Fruit fly (Drosophila melanogaster) whole organism, embryonic: ENCODE data around the gene Cyp4ac1.

Source experiments
- Bdp1 ChIP-seq: fragments of 200-800 bp; sonication (Bioruptor generic); optimal IDR thresholded peaks from 3 replicates; lab custom pipeline; 2016; ENCODE audit warnings: missing biosample characterization, missing genetic modification characterization
- CG11247 ChIP-seq: fragments of 200-800 bp; sonication (Bioruptor generic); IDR thresholded peaks from 2 replicates; pipeline ENCODE4 v1.3.6; 2022; ENCODE audit warnings: missing biosample characterization, missing genetic modification characterization
- cato ChIP-seq: fragments of 200-800 bp; sonication (Bioruptor generic); optimal IDR thresholded peaks from 2 replicates; lab custom pipeline; 2016; ENCODE audit warnings: missing biosample characterization, missing genetic modification characterization, borderline replicate concordance
- chinmo ChIP-seq: fragments of 200-800 bp; sonication (Bioruptor generic); IDR thresholded peaks from 4 replicates; pipeline ENCODE4 v1.3.6; 2022; ENCODE audit warnings: missing biosample characterization, missing genetic modification characterization; ENCODE audit not compliant: partially characterized antibody
- da ChIP-seq: fragments of 200-800 bp; sonication (Bioruptor generic); optimal IDR thresholded peaks from 2 replicates; lab custom pipeline; 2016; ENCODE audit warnings: missing biosample characterization, missing genetic modification characterization
- zfh1 ChIP-seq: fragments of 200-800 bp; sonication (Bioruptor generic); IDR thresholded peaks from 3 replicates; pipeline ENCODE4 v1.3.6; 2022; ENCODE audit warnings: missing biosample characterization, missing genetic modification characterization

- TF ChIP-seq Bdp1 (GFP tag; lab: Kevin White, UChicago) (no peak), da (GFP tag; lab: Kevin White, UChicago) (no peak), cato (GFP tag; lab: Kevin White, UChicago) (no peak), CG11247 (GFP tag; lab: Robert Waterston, UW) (no peak), chinmo (GFP tag; lab: Robert Waterston, UW) (no peak), zfh1 (no peak)
These were observed 26.7 kb downstream of the Cyp4ac1 start for dm6 chr2L:5290530-5290929.
